Worm (Caenorhabditis elegans): ENCODE measurements around the gene twk-32.

DNA sequence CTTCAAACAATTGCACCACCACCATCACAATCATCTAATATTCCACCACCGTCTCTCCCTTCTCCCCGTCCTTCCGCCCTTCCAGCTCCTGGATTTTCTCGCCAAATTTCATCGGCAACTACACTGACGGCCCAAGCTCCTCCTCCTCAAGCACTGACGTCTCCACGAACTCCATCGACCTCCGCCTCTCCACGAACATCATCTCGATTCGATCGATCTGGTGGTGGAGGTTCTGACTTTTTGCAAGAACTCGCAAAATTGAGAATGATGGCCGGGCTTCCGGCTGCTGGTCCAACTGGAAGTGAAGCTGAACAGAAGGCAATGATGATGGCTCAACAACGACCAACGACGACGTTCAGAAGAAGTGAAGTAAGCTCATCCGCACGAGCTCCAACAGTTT, 2.4 kb upstream of the twk-32 start:
- TF ChIP-seq ztf-23 (GFP tag; IDR thresholded peaks at IDR 0.05) (no peak), flt-1 (GFP tag; IDR thresholded peaks at IDR 0.05) (no peak)

All from whole organism, midembryonic.